Fruit fly (Drosophila melanogaster) whole organism, prepupa: ENCODE data around the gene rk.

Experiments
- CG10631 ChIP-seq: fragments of 200-800 bp; sonication (Bioruptor generic); optimal IDR thresholded peaks from 2 replicates; lab custom pipeline; 2016; ENCODE audit warnings: missing biosample characterization, missing genetic modification characterization
- CG6854 ChIP-seq: fragments of 200-800 bp; sonication (Bioruptor generic); optimal IDR thresholded peaks from 2 replicates; lab custom pipeline; 2017; ENCODE audit warnings: missing biosample characterization, mild to moderate bottlenecking, missing genetic modification characterization
- Hr39 ChIP-seq: fragments of 200-800 bp; sonication (Bioruptor generic); optimal IDR thresholded peaks from 2 replicates; lab custom pipeline; 2016; ENCODE audit warnings: missing biosample characterization, missing genetic modification characterization
- Hr4 ChIP-seq: fragments of 200-800 bp; sonication (Bioruptor generic); optimal IDR thresholded peaks from 3 replicates; lab custom pipeline; 2016; ENCODE audit warnings: missing biosample characterization, missing genetic modification characterization
- Lpt ChIP-seq: fragments of 200-800 bp; sonication (Bioruptor generic); optimal IDR thresholded peaks from 3 replicates; lab custom pipeline; 2016; ENCODE audit warnings: missing biosample characterization, missing genetic modification characterization
- Smox ChIP-seq: fragments of 200-800 bp; sonication (Bioruptor generic); optimal IDR thresholded peaks from 3 replicates; lab custom pipeline; 2016; ENCODE audit warnings: missing biosample characterization, missing genetic modification characterization

DNA sequence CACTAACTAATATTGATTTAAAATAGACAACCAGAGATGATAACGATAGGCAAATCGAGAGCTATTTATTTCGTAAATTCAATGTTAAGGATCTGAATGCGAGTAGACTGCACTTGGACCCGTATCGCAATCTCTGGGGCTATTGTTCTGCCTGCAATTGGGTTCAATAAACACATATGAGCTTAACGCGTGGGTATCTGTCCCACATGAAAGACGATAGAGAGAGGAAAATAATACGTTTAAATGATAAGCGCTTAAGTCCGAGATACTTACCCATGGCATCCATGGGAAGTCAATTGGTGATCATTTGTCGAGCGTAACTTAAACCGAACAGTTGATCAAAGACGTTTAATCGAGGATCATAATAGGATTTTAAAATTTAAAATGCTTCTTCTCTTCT is 21.2 kb downstream of the rk start, which contains the start of gene NimC2:
- TF ChIP-seq CG6854 (no peak), Lpt (GFP tag; lab: Kevin White, UChicago) (no peak), CG10631 (GFP tag; lab: Kevin White, UChicago) (no peak), Hr4 (GFP tag; lab: Kevin White, UChicago) (no peak), Smox (GFP tag; lab: Kevin White, UChicago) (no peak), Hr39 (no peak)
